Fruit fly (Drosophila melanogaster) whole organism, embryonic: ENCODE results near the gene SMC6.

Experiments used
- Adf1 ChIP-seq: fragments of 200-800 bp; sonication (Bioruptor generic); IDR thresholded peaks from 2 replicates; pipeline ENCODE4 v1.3.6; 2022; ENCODE audit warnings: missing biosample characterization, missing genetic modification characterization
- Asciz ChIP-seq: fragments of 200-800 bp; sonication (Bioruptor generic); optimal IDR thresholded peaks from 2 replicates; lab custom pipeline; 2017; ENCODE audit warnings: missing biosample characterization, mild to moderate bottlenecking, missing genetic modification characterization, missing genetic modification reagents
- BtbVII ChIP-seq: fragments of 200-800 bp; sonication (Bioruptor generic); optimal IDR thresholded peaks from 3 replicates; lab custom pipeline; 2017; ENCODE audit warnings: missing biosample characterization, mild to moderate bottlenecking, missing genetic modification characterization
- Bteb2 ChIP-seq: fragments of 200-800 bp; sonication (Bioruptor generic); optimal IDR thresholded peaks from 2 replicates; lab custom pipeline; 2016; ENCODE audit warnings: missing biosample characterization, missing genetic modification characterization
- CG10654 ChIP-seq: fragments of 200-800 bp; sonication (Bioruptor generic); optimal IDR thresholded peaks from 2 replicates; lab custom pipeline; 2016; ENCODE audit warnings: missing biosample characterization, missing genetic modification characterization
- CG12391 ChIP-seq: fragments of 200-800 bp; sonication (Bioruptor generic); optimal IDR thresholded peaks from 3 replicates; lab custom pipeline; 2018; ENCODE audit warnings: missing biosample characterization, mild to moderate bottlenecking, missing genetic modification characterization, moderate library complexity
- CG14050 ChIP-seq: fragments of 200-800 bp; sonication (Bioruptor generic); IDR thresholded peaks from 3 replicates; pipeline ENCODE4 v1.3.6; 2022; ENCODE audit warnings: missing biosample characterization, missing genetic modification characterization
- CG14860 ChIP-seq: fragments of 200-800 bp; sonication (Bioruptor generic); IDR thresholded peaks from 3 replicates; pipeline ENCODE4 v1.3.6; 2022; ENCODE audit warnings: missing biosample characterization, missing genetic modification characterization; ENCODE audit not compliant: partially characterized antibody
- CG15011 ChIP-seq: fragments of 200-800 bp; sonication (Bioruptor generic); optimal IDR thresholded peaks from 3 replicates; lab custom pipeline; 2018; ENCODE audit warnings: missing biosample characterization, mild to moderate bottlenecking, missing genetic modification characterization
- CG15696 ChIP-seq: fragments of 200-800 bp; sonication (Bioruptor generic); optimal IDR thresholded peaks from 2 replicates; lab custom pipeline; 2019; ENCODE audit warnings: missing biosample characterization, mild to moderate bottlenecking, missing genetic modification characterization, moderate library complexity
- CG1602 ChIP-seq: fragments of 200-800 bp; sonication (Bioruptor generic); optimal IDR thresholded peaks from 3 replicates; lab custom pipeline; 2016; ENCODE audit warnings: missing biosample characterization, missing genetic modification characterization
- CG16813 ChIP-seq: fragments of 200-800 bp; sonication (Bioruptor generic); IDR thresholded peaks from 3 replicates; pipeline ENCODE4 v1.3.6; 2022; ENCODE audit warnings: missing biosample characterization, missing genetic modification characterization; ENCODE audit not compliant: partially characterized antibody
- CG18619 ChIP-seq: fragments of 200-800 bp; sonication (Bioruptor generic); optimal IDR thresholded peaks from 3 replicates; lab custom pipeline; 2017; ENCODE audit warnings: missing biosample characterization, mild to moderate bottlenecking, missing genetic modification characterization
- CG2889 ChIP-seq: fragments of 200-800 bp; sonication (Bioruptor generic); IDR thresholded peaks from 3 replicates; pipeline ENCODE4 v1.3.6; 2022; ENCODE audit warnings: missing biosample characterization, missing genetic modification characterization
- CG30020 ChIP-seq: fragments of 200-800 bp; optimal IDR thresholded peaks from 2 replicates; lab custom pipeline; 2019; ENCODE audit warnings: missing biosample characterization, mild to moderate bottlenecking, missing genetic modification characterization, moderate library complexity
- CG31365 ChIP-seq: fragments of 200-800 bp; sonication (Bioruptor generic); optimal IDR thresholded peaks from 2 replicates; lab custom pipeline; 2018; ENCODE audit warnings: missing biosample characterization, mild to moderate bottlenecking, missing genetic modification characterization
- CG33213 ChIP-seq: fragments of 200-800 bp; sonication (Bioruptor generic); optimal IDR thresholded peaks from 3 replicates; lab custom pipeline; 2016; ENCODE audit warnings: missing biosample characterization, missing genetic modification characterization
- CG3407 ChIP-seq: fragments of 200-800 bp; sonication (Bioruptor generic); optimal IDR thresholded peaks from 2 replicates; lab custom pipeline; 2018; ENCODE audit warnings: missing biosample characterization, mild to moderate bottlenecking, missing genetic modification characterization
- CG9932 ChIP-seq: fragments of 200-800 bp; sonication (Bioruptor generic); IDR thresholded peaks from 2 replicates; pipeline ENCODE4 v1.3.6; 2022; ENCODE audit warnings: missing biosample characterization, missing genetic modification characterization
- CHES-1-like ChIP-seq: fragments of 200-800 bp; sonication (Bioruptor generic); optimal IDR thresholded peaks from 2 replicates; lab custom pipeline; 2016; ENCODE audit warnings: missing biosample characterization, missing genetic modification characterization
- D19A ChIP-seq: fragments of 200-800 bp; optimal IDR thresholded peaks from 3 replicates; lab custom pipeline; 2019; ENCODE audit warnings: missing biosample characterization, mild to moderate bottlenecking, missing genetic modification characterization, moderate library complexity
- Dad ChIP-seq: fragments of 200-800 bp; sonication (Bioruptor generic); optimal IDR thresholded peaks from 3 replicates; lab custom pipeline; 2016; ENCODE audit warnings: missing biosample characterization, missing genetic modification characterization
- Deaf1 ChIP-seq: fragments of 200-800 bp; optimal IDR thresholded peaks from 3 replicates; lab custom pipeline; 2019; ENCODE audit warnings: missing biosample characterization, mild to moderate bottlenecking, missing genetic modification characterization, moderate library complexity
- Dp ChIP-seq: fragments of 200-800 bp; sonication (Bioruptor generic); optimal IDR thresholded peaks from 2 replicates; lab custom pipeline; 2018; ENCODE audit warnings: missing biosample characterization, mild to moderate bottlenecking, missing genetic modification characterization, moderate library complexity
- MBD-R2 ChIP-seq: fragments of 200-800 bp; sonication (Bioruptor generic); IDR thresholded peaks from 2 replicates; pipeline ENCODE4 v1.3.6; 2022; ENCODE audit warnings: missing biosample characterization, missing genetic modification characterization
- Meics ChIP-seq: fragments of 200-800 bp; sonication (Bioruptor generic); optimal IDR thresholded peaks from 2 replicates; lab custom pipeline; 2017; ENCODE audit warnings: missing biosample characterization, mild to moderate bottlenecking, missing genetic modification characterization
- Mrtf ChIP-seq: fragments of 200-800 bp; sonication (Bioruptor generic); IDR thresholded peaks from 3 replicates; pipeline ENCODE4 v1.3.6; 2022; ENCODE audit warnings: missing biosample characterization, missing genetic modification characterization
- Sox100B ChIP-seq: fragments of 200-800 bp; sonication (Bioruptor generic); optimal IDR thresholded peaks from 3 replicates; lab custom pipeline; 2018; ENCODE audit warnings: missing biosample characterization, mild to moderate bottlenecking, missing genetic modification characterization
- Sox102F ChIP-seq: fragments of 200-800 bp; sonication (Bioruptor generic); optimal IDR thresholded peaks from 2 replicates; lab custom pipeline; 2018; ENCODE audit warnings: missing biosample characterization, mild to moderate bottlenecking, missing genetic modification characterization, moderate library complexity
- bbx ChIP-seq: fragments of 200-800 bp; sonication (Bioruptor generic); IDR thresholded peaks from 2 replicates; pipeline ENCODE4 v1.3.6; 2022; ENCODE audit warnings: missing biosample characterization, missing genetic modification characterization; ENCODE audit not compliant: partially characterized antibody
- caup ChIP-seq: fragments of 200-800 bp; sonication (Bioruptor generic); optimal IDR thresholded peaks from 3 replicates; lab custom pipeline; 2017; ENCODE audit warnings: missing biosample characterization, mild to moderate bottlenecking, missing genetic modification characterization, moderate library complexity; ENCODE audit not compliant: severe bottlenecking
- chif ChIP-seq, 2 experiments: fragments of 200-800 bp; sonication (Bioruptor generic); optimal IDR thresholded peaks; 3 replicates each; lab custom pipeline; 2016; ENCODE audit warnings: missing biosample characterization in 2 of 2, missing genetic modification characterization in 2 of 2
- chm ChIP-seq: fragments of 200-800 bp; sonication (Bioruptor generic); IDR thresholded peaks from 2 replicates; pipeline ENCODE4 v1.3.6; 2022; ENCODE audit warnings: missing biosample characterization, missing genetic modification characterization
- da ChIP-seq: fragments of 200-800 bp; sonication (Bioruptor generic); optimal IDR thresholded peaks from 2 replicates; lab custom pipeline; 2016; ENCODE audit warnings: missing biosample characterization, missing genetic modification characterization
- exex ChIP-seq: fragments of 200-800 bp; sonication (Bioruptor generic); optimal IDR thresholded peaks from 4 replicates; lab custom pipeline; 2018; ENCODE audit warnings: missing biosample characterization, mild to moderate bottlenecking, missing genetic modification characterization, moderate library complexity
- h ChIP-seq: fragments of >200 bp; optimal IDR thresholded peaks from 2 replicates; lab custom pipeline; 2017
- ind ChIP-seq: fragments of 200-800 bp; sonication (Bioruptor generic); optimal IDR thresholded peaks from 3 replicates; lab custom pipeline; 2016; ENCODE audit warnings: missing biosample characterization, missing genetic modification characterization
- inv ChIP-seq: fragments of 200-800 bp; sonication (Bioruptor generic); IDR thresholded peaks from 2 replicates; pipeline ENCODE4 v1.3.6; 2022; ENCODE audit warnings: missing biosample characterization, missing genetic modification characterization; ENCODE audit not compliant: partially characterized antibody
- jigr1 ChIP-seq: fragments of 200-800 bp; sonication (Bioruptor generic); IDR thresholded peaks from 3 replicates; pipeline ENCODE4 v1.3.6; 2022; ENCODE audit warnings: missing biosample characterization, missing genetic modification characterization
- lbe ChIP-seq: fragments of 200-800 bp; sonication (Bioruptor generic); optimal IDR thresholded peaks from 2 replicates; lab custom pipeline; 2016; ENCODE audit warnings: missing biosample characterization, mild to moderate bottlenecking, missing genetic modification characterization
- maf-S ChIP-seq: fragments of 200-800 bp; sonication (Bioruptor generic); optimal IDR thresholded peaks from 2 replicates; lab custom pipeline; 2016; ENCODE audit warnings: missing biosample characterization, missing genetic modification characterization
- mam ChIP-seq: fragments of 200-800 bp; sonication (Bioruptor generic); optimal IDR thresholded peaks from 3 replicates; lab custom pipeline; 2016; ENCODE audit warnings: missing biosample characterization, missing genetic modification characterization
- org-1 ChIP-seq: fragments of 200-800 bp; sonication (Bioruptor generic); optimal IDR thresholded peaks from 2 replicates; lab custom pipeline; 2017; ENCODE audit warnings: missing biosample characterization, missing genetic modification characterization
- pfk ChIP-seq: fragments of 200-800 bp; sonication (Bioruptor generic); optimal IDR thresholded peaks from 2 replicates; lab custom pipeline; 2018; ENCODE audit warnings: missing biosample characterization, mild to moderate bottlenecking, missing genetic modification characterization, moderate library complexity
- pnt ChIP-seq: fragments of 200-800 bp; sonication (Bioruptor generic); optimal IDR thresholded peaks from 3 replicates; lab custom pipeline; 2016; ENCODE audit warnings: missing biosample characterization, missing genetic modification characterization
- pzg ChIP-seq: fragments of 200-800 bp; sonication (Bioruptor generic); optimal IDR thresholded peaks from 3 replicates; lab custom pipeline; 2018; ENCODE audit warnings: missing biosample characterization, mild to moderate bottlenecking, missing genetic modification characterization, moderate library complexity
- sr ChIP-seq: fragments of 200-800 bp; sonication (Bioruptor generic); IDR thresholded peaks from 3 replicates; pipeline ENCODE4 v1.3.6; 2022; ENCODE audit warnings: missing biosample characterization, missing genetic modification characterization
- tup ChIP-seq: fragments of 200-800 bp; sonication (Bioruptor generic); optimal IDR thresholded peaks from 2 replicates; lab custom pipeline; 2016; ENCODE audit warnings: missing biosample characterization, mild to moderate bottlenecking, missing genetic modification characterization, moderate library complexity

The SMC6 gene

dm6 chr3R:24221334-24222302 is 28.4 kb upstream of the SMC6 start, which contains the start of gene twin (continued):
- TF ChIP-seq CG10654 (GFP tag; lab: Kevin White, UChicago) (peak; percentile 64), jigr1 (no peak), maf-S (GFP tag; lab: Kevin White, UChicago) (peak; percentile 60), chif (GFP tag; optimal IDR thresholded peaks at IDR 0.05; lab: Kevin White, UChicago) (peak; percentile 11 to 69), CG33213 (GFP tag; lab: Kevin White, UChicago) (peak; percentile 15), CG16813 (GFP tag; lab: Robert Waterston, UW) (peak; percentile 73), MBD-R2 (GFP tag; lab: Robert Waterston, UW) (peak; percentile 58; the same call in 1 of the 2 replicates), org-1 (GFP tag; lab: Kevin White, UChicago) (no peak), Sox102F (GFP tag; lab: Kevin White, UChicago) (no peak), pzg (GFP tag; lab: Kevin White, UChicago) (peak; percentile 68), caup (peak; percentile 22), CG15696 (peak; percentile 63), pfk (no peak), CG9932 (GFP tag; lab: Robert Waterston, UW) (peak; percentile 88), Deaf1 (tag; lab: Kevin White, UChicago) (peak; percentile 27), Sox100B (no peak), pnt (GFP tag; lab: Kevin White, UChicago) (peak; percentile 23), CG30020 (tag; lab: Kevin White, UChicago) (peak; percentile 64), tup (GFP tag; lab: Kevin White, UChicago) (no peak), ind (GFP tag; lab: Kevin White, UChicago) (peak; percentile 64), Meics (GFP tag; lab: Kevin White, UChicago) (peak; percentile 51), CG2889 (GFP tag; lab: Robert Waterston, UW) (0 out of 3 replicates have a peak, but pooled peaks have one; percentile 23), exex (peak; percentile 29), Dp (GFP tag; lab: Kevin White, UChicago) (peak; percentile 72), CG3407 (GFP tag; lab: Kevin White, UChicago) (no peak), Mrtf (no peak), lbe (GFP tag; lab: Kevin White, UChicago) (peak; percentile 6), CG31365 (tag; lab: Kevin White, UChicago) (no peak), sr (GFP tag; lab: Robert Waterston, UW) (no peak), bbx (GFP tag; lab: Robert Waterston, UW) (peak; percentile 58; the same call in 1 of the 2 replicates), BtbVII (no peak), Asciz (no peak), Dad (GFP tag; lab: Kevin White, UChicago) (peak; percentile 54), inv (GFP tag; lab: Robert Waterston, UW) (peak; percentile 62), CG15011 (GFP tag; lab: Kevin White, UChicago) (no peak), chm (no peak), CG18619 (GFP tag; lab: Kevin White, UChicago) (peak; percentile 57), Adf1 (GFP tag; lab: Robert Waterston, UW) (peak; percentile 15), mam (GFP tag; lab: Kevin White, UChicago) (peak; percentile 82), CG14050 (GFP tag; lab: Robert Waterston, UW) (no peak), Bteb2 (GFP tag; lab: Kevin White, UChicago) (peak; percentile 42), CG1602 (GFP tag; lab: Kevin White, UChicago) (peak; percentile 57), CG12391 (tag; lab: Kevin White, UChicago) (peak; percentile 75), CHES-1-like (peak; percentile 72), da (GFP tag; lab: Kevin White, UChicago) (peak; percentile 2), CG14860 (GFP tag; lab: Robert Waterston, UW) (peak; percentile 67; the same call in 2 of the 3 replicates), D19A (tag; lab: Kevin White, UChicago) (peak; percentile 39), h (no peak)
